Fruit fly (Drosophila melanogaster) whole organism, embryonic: ENCODE results near the gene Pdi.

Experiments used
- CG12071 ChIP-seq: fragments of 200-800 bp; sonication (Bioruptor generic); optimal IDR thresholded peaks from 3 replicates; lab custom pipeline; 2018; ENCODE audit warnings: missing biosample characterization, mild to moderate bottlenecking, missing genetic modification characterization
- CG15479 ChIP-seq: fragments of 200-800 bp; sonication (Bioruptor generic); optimal IDR thresholded peaks from 3 replicates; lab custom pipeline; 2019; ENCODE audit warnings: missing biosample characterization, mild to moderate bottlenecking, missing genetic modification characterization, moderate library complexity
- CG4730 ChIP-seq: fragments of 200-800 bp; sonication (Bioruptor generic); IDR thresholded peaks from 2 replicates; pipeline ENCODE4 v1.3.6; 2022; ENCODE audit warnings: missing biosample characterization, missing genetic modification characterization
- Rx ChIP-seq: fragments of 200-800 bp; sonication (Bioruptor generic); IDR thresholded peaks from 2 replicates; pipeline ENCODE4 v1.3.6; 2022; ENCODE audit warnings: missing biosample characterization, missing genetic modification characterization
- cato ChIP-seq: fragments of 200-800 bp; sonication (Bioruptor generic); optimal IDR thresholded peaks from 2 replicates; lab custom pipeline; 2016; ENCODE audit warnings: missing biosample characterization, missing genetic modification characterization, borderline replicate concordance
- vfl ChIP-seq: fragments of 200-800 bp; sonication (Bioruptor generic); optimal IDR thresholded peaks from 2 replicates; lab custom pipeline; 2016; ENCODE audit warnings: missing biosample characterization, missing genetic modification characterization

DNA sequence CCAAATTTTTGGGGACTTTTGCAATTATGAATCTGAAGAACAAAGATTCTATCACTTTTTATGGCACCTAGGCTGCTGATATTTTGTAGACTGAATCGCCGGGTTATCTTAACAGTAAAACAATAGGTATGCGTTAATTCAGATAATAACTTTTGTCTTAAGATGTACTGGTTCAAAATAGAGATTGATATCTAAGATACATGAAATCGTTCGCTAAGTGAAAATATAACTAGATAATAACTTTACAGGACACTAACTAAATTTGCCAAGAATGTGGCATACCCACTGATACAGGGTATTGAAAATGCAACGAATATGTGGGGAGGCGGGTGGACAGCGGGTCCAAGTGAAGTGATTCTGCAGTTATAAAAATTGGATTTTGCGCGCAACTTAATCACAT lies 49.5 kb upstream of the Pdi start:
- TF ChIP-seq CG12071 (no peak), cato (no peak), CG15479 (GFP tag; lab: Kevin White, UChicago) (no peak), Rx (no peak), CG4730 (GFP tag; lab: Robert Waterston, UW) (no peak), vfl (no peak)
